Fruit fly (Drosophila melanogaster) whole organism, pupa: ENCODE data around the gene Tat.

ENCODE experiments used
- CG10348 ChIP-seq: fragments of 200-800 bp; sonication (Bioruptor generic); IDR thresholded peaks from 2 replicates; pipeline ENCODE4 v1.3.6; 2022; ENCODE audit warnings: missing biosample characterization, missing genetic modification characterization
- CG14655 ChIP-seq: fragments of 200-800 bp; sonication (Bioruptor generic); optimal IDR thresholded peaks from 3 replicates; lab custom pipeline; 2017; ENCODE audit warnings: mild to moderate bottlenecking, missing biosample characterization, missing genetic modification reagents, missing genetic modification characterization
- CG17806 ChIP-seq: fragments of 200-800 bp; sonication (Bioruptor generic); optimal IDR thresholded peaks from 2 replicates; lab custom pipeline; 2018; ENCODE audit warnings: missing biosample characterization, mild to moderate bottlenecking, missing genetic modification characterization, moderate library complexity
- CG34367 ChIP-seq: fragments of 200-800 bp; sonication (Bioruptor generic); optimal IDR thresholded peaks from 2 replicates; lab custom pipeline; 2018; ENCODE audit warnings: missing biosample characterization, mild to moderate bottlenecking, missing genetic modification characterization
- CG4496 ChIP-seq: fragments of 200-800 bp; sonication (Bioruptor generic); IDR thresholded peaks from 3 replicates; pipeline ENCODE4 v1.3.6; 2022; ENCODE audit warnings: missing biosample characterization, missing genetic modification characterization
- CG8301 ChIP-seq: fragments of 200-800 bp; sonication (Bioruptor generic); optimal IDR thresholded peaks from 2 replicates; lab custom pipeline; 2018; ENCODE audit warnings: missing biosample characterization, mild to moderate bottlenecking, missing genetic modification characterization
- D1 ChIP-seq: fragments of 200-800 bp; sonication (Bioruptor generic); optimal IDR thresholded peaks from 2 replicates; lab custom pipeline; 2018; ENCODE audit warnings: missing biosample characterization, mild to moderate bottlenecking, missing genetic modification characterization, moderate library complexity
- EcR ChIP-seq: fragments of 200-800 bp; sonication (Bioruptor generic); optimal IDR thresholded peaks from 3 replicates; lab custom pipeline; 2019; ENCODE audit warnings: missing biosample characterization, missing genetic modification characterization, mild to moderate bottlenecking, moderate library complexity, missing genetic modification reagents
- Ets98B ChIP-seq: fragments of 200-800 bp; sonication (Bioruptor generic); IDR thresholded peaks from 2 replicates; pipeline ENCODE4 v1.3.6; 2022; ENCODE audit warnings: missing biosample characterization, missing genetic modification characterization
- Pif1A ChIP-seq: fragments of 200-800 bp; sonication (Bioruptor generic); optimal IDR thresholded peaks from 3 replicates; lab custom pipeline; 2016; ENCODE audit warnings: missing biosample characterization, missing genetic modification characterization
- Pif1B ChIP-seq: fragments of 200-800 bp; sonication (Bioruptor generic); optimal IDR thresholded peaks from 3 replicates; lab custom pipeline; 2016; ENCODE audit warnings: missing biosample characterization, missing genetic modification characterization
- Snoo ChIP-seq: fragments of 200-800 bp; sonication (Bioruptor generic); optimal IDR thresholded peaks from 3 replicates; lab custom pipeline; 2017; ENCODE audit warnings: missing biosample characterization, mild to moderate bottlenecking, missing genetic modification characterization, inconsistent platforms
- gl ChIP-seq: fragments of 200-800 bp; sonication (Bioruptor generic); optimal IDR thresholded peaks from 2 replicates; lab custom pipeline; 2018; ENCODE audit warnings: missing biosample characterization, mild to moderate bottlenecking, missing genetic modification characterization
- rn ChIP-seq: fragments of 200-800 bp; sonication (Bioruptor generic); IDR thresholded peaks from 2 replicates; pipeline ENCODE4 v1.3.6; 2022; ENCODE audit warnings: missing biosample characterization, missing genetic modification characterization

DNA sequence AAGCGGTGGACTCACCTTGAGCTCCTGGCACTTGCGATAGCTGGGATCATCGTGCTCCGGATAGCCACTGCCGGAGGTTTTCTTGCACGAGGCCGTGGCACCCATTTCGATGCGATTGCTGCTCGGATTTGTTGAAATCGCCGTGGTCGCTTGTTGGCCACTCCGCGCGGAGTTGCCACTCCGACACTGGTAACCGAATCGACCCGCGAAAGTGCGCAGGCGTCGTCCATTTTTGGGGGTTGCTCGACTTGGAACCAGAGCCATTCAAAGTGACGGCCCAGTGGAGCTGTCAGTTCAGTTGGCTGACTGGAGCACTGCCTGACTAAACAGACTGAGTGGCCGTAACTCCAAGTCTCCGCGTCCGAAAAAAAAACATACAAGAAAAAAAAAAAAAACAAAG lies 5.1 kb downstream of the Tat start, which contains the start of the genes CG13404 and na:
- TF ChIP-seq CG4496 (GFP tag; lab: Robert Waterston, UW) = no peak
- TF ChIP-seq gl (tag; lab: Kevin White, UChicago) = no peak
- no peak for TF ChIP-seq EcR (GFP tag; lab: Kevin White, UChicago)
- no peak for TF ChIP-seq rn (GFP tag; lab: Robert Waterston, UW)
- no peak for TF ChIP-seq D1 (tag; lab: Kevin White, UChicago)
- TF ChIP-seq CG34367 (tag; lab: Kevin White, UChicago) = no peak
- TF ChIP-seq Ets98B (GFP tag; lab: Robert Waterston, UW) = no peak
- no peak for TF ChIP-seq Pif1B (GFP tag; lab: Kevin White, UChicago)
- no peak for TF ChIP-seq Pif1A (GFP tag; lab: Kevin White, UChicago)
- no peak for TF ChIP-seq CG14655
- no peak for TF ChIP-seq CG8301 (tag; lab: Kevin White, UChicago)
- TF ChIP-seq CG10348 = no peak
- no peak for TF ChIP-seq Snoo
- TF ChIP-seq CG17806 (tag; lab: Kevin White, UChicago) = no peak
